Fruit fly (Drosophila melanogaster): ENCODE measurements at regions not wholly inside any gene's neighbourhood (a gene's known extent, or its start where the extent isn't known, plus 50 kb on each side); places are given as distances from the start of the nearest gene placed in this dataset.

DNA sequence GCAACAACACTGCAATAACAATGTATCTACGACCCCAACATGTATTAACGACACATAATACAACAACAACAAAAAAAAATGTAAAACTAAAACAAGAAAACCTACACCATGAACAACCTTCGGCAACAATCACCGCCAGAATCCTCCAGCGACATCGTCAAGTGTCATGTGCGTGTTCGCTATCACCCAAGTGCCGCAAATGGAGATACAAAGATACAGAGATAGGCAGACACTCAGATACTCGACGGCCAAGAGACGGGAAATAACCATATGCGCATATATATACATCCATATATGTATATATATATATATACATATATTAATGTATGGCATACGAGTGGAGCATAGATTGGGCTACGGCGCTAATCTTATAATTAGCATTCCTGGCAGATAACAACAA is 62.7 kb upstream of the CG12362 start:
- TF ChIP-seq Max (GFP tag; optimal IDR thresholded peaks at IDR 0.05), result no peak
- no peak for TF ChIP-seq CG17802 (tag; optimal IDR thresholded peaks at IDR 0.05)
- no peak for TF ChIP-seq pan (optimal IDR thresholded peaks at IDR 0.05)
- TF ChIP-seq pan (GFP tag; optimal IDR thresholded peaks at IDR 0.05 in 1 of 2, IDR thresholded peaks at IDR 0.05 in 1 of 2), result no peak
- TF ChIP-seq HLH54F (GFP tag; optimal IDR thresholded peaks at IDR 0.05), result no peak
